4 worm cellular contexts compared by ENCODE assay signal in genomic region chrV:19473842-19474514, ce11.
A peak's percentile ranks its signal among the peaks of the same experiment; 100 is the strongest.
TF ChIP-seq lines count a peak whose summit lies in the region.

TSS of gene Y43F8B.10 (plus strand) at chrV:19474464.

TF ChIP-seq in whole organism, L3 larva, 47 proteins besides CTCF, POLR2A, EP300 and RAD21:
- TF ChIP-seq nfya-1 (tag; optimal IDR thresholded peaks at IDR 0.05; lab: Kevin White, UChicago; ENCODE audit: insufficient read depth): peak; percentile 9
- TF ChIP-seq eor-1 (tag; optimal IDR thresholded peaks at IDR 0.05; lab: Kevin White, UChicago): no peak

TF ChIP-seq in whole organism, L4 larva, 104 proteins besides CTCF, POLR2A, EP300 and RAD21:
- TF ChIP-seq lin-39 (tag; optimal IDR thresholded peaks at IDR 0.05; lab: Kevin White, UChicago): no peak
- TF ChIP-seq ZK337.2 (GFP tag; IDR thresholded peaks at IDR 0.05; lab: Robert Waterston, UW): no peak
- TF ChIP-seq set-16 (GFP tag; IDR thresholded peaks at IDR 0.05; lab: Robert Waterston, UW): peak; percentile 52; the same call in 1 of the 2 replicates
- TF ChIP-seq F26F4.8 (GFP tag; conservative IDR thresholded peaks at IDR 0.05; lab: Robert Waterston, UW): no peak
- no peak for TF ChIP-seq saeg-2 (GFP tag; IDR thresholded peaks at IDR 0.05; lab: Robert Waterston, UW)

TF ChIP-seq in whole organism, mixed stage, embryonic, 35 proteins besides CTCF, POLR2A, EP300 and RAD21:
- TF ChIP-seq flh-1 (GFP tag; optimal IDR thresholded peaks at IDR 0.05; lab: Kevin White, UChicago): no peak
- TF ChIP-seq M03D4.4 (tag; optimal IDR thresholded peaks at IDR 0.05; lab: Kevin White, UChicago): no peak
- no peak for TF ChIP-seq zip-8 (tag; optimal IDR thresholded peaks at IDR 0.05; lab: Kevin White, UChicago)
- peak; percentile 29 for TF ChIP-seq unc-120 (tag; optimal IDR thresholded peaks at IDR 0.05; lab: Kevin White, UChicago; ENCODE audit: poor library complexity, severe bottlenecking)
- TF ChIP-seq hlh-1 (tag; optimal IDR thresholded peaks at IDR 0.05; lab: Kevin White, UChicago): peak; percentile 64

TF ChIP-seq in whole organism, young adult, 124 proteins besides CTCF, POLR2A, EP300 and RAD21:
- TF ChIP-seq tbp1 (GFP tag; optimal IDR thresholded peaks at IDR 0.05; lab: Kevin White, UChicago): no peak
- TF ChIP-seq egrh-3 (GFP tag; IDR thresholded peaks at IDR 0.05; lab: Robert Waterston, UW): peak; percentile 16; the same call in 1 of the 2 replicates
TF ChIP-seq in whole organism, young adult: peak in this region for 1.
